Worm (Caenorhabditis elegans) whole organism, L4/young adult: ENCODE data around the gene R08C7.5.

Source experiments
- W03F9.2 ChIP-seq: fragments of 150-350 bp; optimal IDR thresholded peaks from 2 replicates; lab custom pipeline; 2014; ENCODE audit warnings: missing biosample characterization, missing genetic modification characterization
- him-1 ChIP-seq: sonication (generic microtip); optimal IDR thresholded peaks from 2 replicates; lab custom pipeline; 2016; ENCODE audit warnings: missing genotype, missing genetic modification reagents, missing genetic modification characterization, missing compliant biosample characterization

ce11 chrIV:4411311-4411947 lies 18.6 kb upstream of the R08C7.5 start:
- no peak for TF ChIP-seq him-1 (tag; lab: Kevin White, UChicago)
- no peak for TF ChIP-seq W03F9.2
